Fruit fly (Drosophila melanogaster) whole organism, embryonic: Measurements from ENCODE around the gene cd.
A peak's percentile ranks its signal among the peaks of the same experiment; 100 is the strongest.

Source experiments
- Aef1 ChIP-seq: fragments of 200-800 bp; sonication (Bioruptor generic); IDR thresholded peaks from 3 replicates; pipeline ENCODE4 v1.3.6; 2022; ENCODE audit warnings: missing biosample characterization, missing genetic modification characterization
- BtbVII ChIP-seq: fragments of 200-800 bp; sonication (Bioruptor generic); optimal IDR thresholded peaks from 3 replicates; lab custom pipeline; 2017; ENCODE audit warnings: missing biosample characterization, mild to moderate bottlenecking, missing genetic modification characterization
- CG10431 ChIP-seq: fragments of 200-800 bp; sonication (Bioruptor generic); optimal IDR thresholded peaks from 3 replicates; lab custom pipeline; 2018; ENCODE audit warnings: missing biosample characterization, mild to moderate bottlenecking, missing genetic modification characterization
- CG11093 ChIP-seq: fragments of 200-800 bp; sonication (Bioruptor generic); IDR thresholded peaks from 3 replicates; pipeline ENCODE4 v1.3.6; 2022; ENCODE audit warnings: missing biosample characterization, missing genetic modification characterization
- CG11695 ChIP-seq: fragments of 200-800 bp; sonication (Bioruptor generic); IDR thresholded peaks from 3 replicates; pipeline ENCODE4 v1.3.6; 2022; ENCODE audit warnings: missing biosample characterization, missing genetic modification characterization
- CG12104 ChIP-seq: fragments of 200-800 bp; sonication (Bioruptor generic); optimal IDR thresholded peaks from 3 replicates; lab custom pipeline; 2016; ENCODE audit warnings: missing biosample characterization, missing genetic modification characterization
- CG13424 ChIP-seq: fragments of 200-800 bp; sonication (Bioruptor generic); optimal IDR thresholded peaks from 2 replicates; lab custom pipeline; 2019; ENCODE audit warnings: missing biosample characterization, mild to moderate bottlenecking, missing genetic modification characterization, moderate library complexity
- CG13775 ChIP-seq: fragments of 200-800 bp; sonication (Bioruptor generic); optimal IDR thresholded peaks from 3 replicates; lab custom pipeline; 2017; ENCODE audit warnings: missing biosample characterization, mild to moderate bottlenecking, missing genetic modification characterization
- CG14710 ChIP-seq: fragments of 200-800 bp; sonication (Bioruptor generic); optimal IDR thresholded peaks from 3 replicates; lab custom pipeline; 2019; ENCODE audit warnings: missing biosample characterization, mild to moderate bottlenecking, missing genetic modification characterization, moderate library complexity
- CG14860 ChIP-seq: fragments of 200-800 bp; sonication (Bioruptor generic); IDR thresholded peaks from 3 replicates; pipeline ENCODE4 v1.3.6; 2022; ENCODE audit warnings: missing biosample characterization, missing genetic modification characterization; ENCODE audit not compliant: partially characterized antibody
- CG1602 ChIP-seq: fragments of 200-800 bp; sonication (Bioruptor generic); optimal IDR thresholded peaks from 3 replicates; lab custom pipeline; 2016; ENCODE audit warnings: missing biosample characterization, missing genetic modification characterization
- CG17186 ChIP-seq: fragments of 200-800 bp; sonication (Bioruptor generic); optimal IDR thresholded peaks from 3 replicates; lab custom pipeline; 2017; ENCODE audit warnings: missing biosample characterization, missing genetic modification reagents, missing genetic modification characterization
- CG2129 ChIP-seq: fragments of 200-800 bp; sonication (Bioruptor generic); IDR thresholded peaks from 2 replicates; pipeline ENCODE4 v1.3.6; 2022; ENCODE audit warnings: missing biosample characterization, missing genetic modification characterization; ENCODE audit not compliant: partially characterized antibody
- CG2199 ChIP-seq: fragments of 200-800 bp; sonication (Bioruptor generic); IDR thresholded peaks from 3 replicates; pipeline ENCODE4 v1.3.6; 2022; ENCODE audit warnings: missing biosample characterization, missing genetic modification characterization
- CG31224 ChIP-seq: fragments of 200-800 bp; sonication (Bioruptor generic); IDR thresholded peaks from 2 replicates; pipeline ENCODE4 v1.3.6; 2022; ENCODE audit warnings: missing biosample characterization, missing genetic modification characterization
- CG31365 ChIP-seq: fragments of 200-800 bp; sonication (Bioruptor generic); optimal IDR thresholded peaks from 2 replicates; lab custom pipeline; 2018; ENCODE audit warnings: missing biosample characterization, mild to moderate bottlenecking, missing genetic modification characterization
- CG3163 ChIP-seq: fragments of 200-800 bp; sonication (Bioruptor generic); optimal IDR thresholded peaks from 3 replicates; lab custom pipeline; 2016; ENCODE audit warnings: missing biosample characterization, missing genetic modification characterization
- CG33557 ChIP-seq: fragments of 200-800 bp; sonication (Bioruptor generic); optimal IDR thresholded peaks from 2 replicates; lab custom pipeline; 2019; ENCODE audit warnings: missing biosample characterization, mild to moderate bottlenecking, missing genetic modification characterization, moderate library complexity
- CG4360 ChIP-seq: fragments of 200-800 bp; sonication (Bioruptor generic); IDR thresholded peaks from 2 replicates; pipeline ENCODE4 v1.3.6; 2022; ENCODE audit warnings: missing biosample characterization, missing genetic modification characterization
- CG4617 ChIP-seq: fragments of 200-800 bp; sonication (Bioruptor generic); optimal IDR thresholded peaks from 3 replicates; lab custom pipeline; 2016; ENCODE audit warnings: missing biosample characterization, missing genetic modification characterization, borderline replicate concordance
- CG7928 ChIP-seq: fragments of 200-800 bp; sonication (Bioruptor generic); optimal IDR thresholded peaks from 2 replicates; lab custom pipeline; 2017; ENCODE audit warnings: missing biosample characterization, mild to moderate bottlenecking, missing genetic modification characterization
- CG8388 ChIP-seq: fragments of 200-800 bp; sonication (Bioruptor generic); optimal IDR thresholded peaks from 2 replicates; lab custom pipeline; 2019; ENCODE audit warnings: missing biosample characterization, mild to moderate bottlenecking, missing genetic modification characterization, moderate library complexity
- CoRest ChIP-seq: fragments of 200-800 bp; sonication (Bioruptor generic); optimal IDR thresholded peaks from 3 replicates; lab custom pipeline; 2018; ENCODE audit warnings: missing biosample characterization, mild to moderate bottlenecking, missing genetic modification characterization, moderate library complexity
- Dip2 ChIP-seq: fragments of 200-800 bp; sonication (Bioruptor generic); IDR thresholded peaks from 2 replicates; pipeline ENCODE4 v1.3.6; 2022; ENCODE audit warnings: missing biosample characterization, missing genetic modification characterization
- Dp ChIP-seq: fragments of 200-800 bp; sonication (Bioruptor generic); optimal IDR thresholded peaks from 2 replicates; lab custom pipeline; 2018; ENCODE audit warnings: missing biosample characterization, mild to moderate bottlenecking, missing genetic modification characterization, moderate library complexity
- HLH3B ChIP-seq: fragments of 200-800 bp; sonication (Bioruptor generic); IDR thresholded peaks from 2 replicates; pipeline ENCODE4 v1.3.6; 2022; ENCODE audit warnings: missing biosample characterization, missing genetic modification characterization
- Hey ChIP-seq: fragments of 200-800 bp; sonication (Bioruptor generic); optimal IDR thresholded peaks from 3 replicates; lab custom pipeline; 2018; ENCODE audit warnings: missing biosample characterization, mild to moderate bottlenecking, missing genetic modification characterization
- Med ChIP-seq: fragments of 200-800 bp; sonication (Bioruptor generic); peaks from one replicate; lab custom pipeline; 2016; ENCODE audit warnings: missing biosample characterization, missing genetic modification characterization, mild to moderate bottlenecking, inconsistent platforms, moderate library complexity
- Meics ChIP-seq: fragments of 200-800 bp; sonication (Bioruptor generic); optimal IDR thresholded peaks from 2 replicates; lab custom pipeline; 2017; ENCODE audit warnings: missing biosample characterization, mild to moderate bottlenecking, missing genetic modification characterization
- NC2β ChIP-seq: fragments of 200-800 bp; sonication (Bioruptor generic); optimal IDR thresholded peaks from 2 replicates; lab custom pipeline; 2016; ENCODE audit warnings: missing biosample characterization, missing genetic modification characterization
- PHDP ChIP-seq: fragments of 200-800 bp; sonication (Bioruptor generic); optimal IDR thresholded peaks from 3 replicates; lab custom pipeline; 2018; ENCODE audit warnings: missing biosample characterization, mild to moderate bottlenecking, missing genetic modification characterization, moderate library complexity
- Rfx ChIP-seq: fragments of 200-800 bp; sonication (Bioruptor generic); IDR thresholded peaks from 2 replicates; pipeline ENCODE4 v1.3.6; 2022; ENCODE audit warnings: missing biosample characterization, missing genetic modification characterization
- Six4 ChIP-seq: fragments of 200-800 bp; sonication (Bioruptor generic); optimal IDR thresholded peaks from 2 replicates; lab custom pipeline; 2016; ENCODE audit warnings: missing biosample characterization, missing genetic modification characterization
- Usf ChIP-seq: fragments of 200-800 bp; sonication (Bioruptor generic); optimal IDR thresholded peaks from 2 replicates; lab custom pipeline; 2017; ENCODE audit warnings: missing genotype, missing biosample characterization, missing genetic modification characterization
- crc ChIP-seq: fragments of 200-800 bp; sonication (Bioruptor generic); optimal IDR thresholded peaks from 2 replicates; lab custom pipeline; 2016; ENCODE audit warnings: missing biosample characterization, missing genetic modification characterization
- gcm ChIP-seq: fragments of 200-800 bp; sonication (Bioruptor generic); optimal IDR thresholded peaks from 2 replicates; lab custom pipeline; 2019; ENCODE audit warnings: missing biosample characterization, mild to moderate bottlenecking, missing genetic modification characterization, moderate library complexity
- kay ChIP-seq: fragments of 200-800 bp; sonication (Bioruptor generic); optimal IDR thresholded peaks from 2 replicates; lab custom pipeline; 2016; ENCODE audit warnings: missing biosample characterization, missing genetic modification characterization
- kni ChIP-seq: fragments of 200-800 bp; sonication (Bioruptor generic); optimal IDR thresholded peaks from 3 replicates; lab custom pipeline; 2017; ENCODE audit warnings: mild to moderate bottlenecking, missing biosample characterization, missing genetic modification reagents, missing genetic modification characterization
- lov ChIP-seq, 2 experiments: fragments of 200-800 bp in 1 of 2; fragments of >200 bp in 1 of 2; sonication (Bioruptor generic) in 1 of 2; IDR thresholded peaks in 1 of 2; optimal IDR thresholded peaks in 1 of 2; 2 replicates in 1 of 2; 3 replicates in 1 of 2; pipeline versions ENCODE4 v1.3.6 to Lab custom; 2017 to 2022; ENCODE audit warnings: missing biosample characterization in 1 of 2, missing genetic modification characterization in 1 of 2
- mam ChIP-seq: fragments of 200-800 bp; sonication (Bioruptor generic); optimal IDR thresholded peaks from 3 replicates; lab custom pipeline; 2016; ENCODE audit warnings: missing biosample characterization, missing genetic modification characterization
- pzg ChIP-seq: fragments of 200-800 bp; sonication (Bioruptor generic); optimal IDR thresholded peaks from 3 replicates; lab custom pipeline; 2018; ENCODE audit warnings: missing biosample characterization, mild to moderate bottlenecking, missing genetic modification characterization, moderate library complexity
- scrt ChIP-seq: fragments of 200-800 bp; sonication (Bioruptor generic); optimal IDR thresholded peaks from 2 replicates; lab custom pipeline; 2018; ENCODE audit warnings: missing biosample characterization, mild to moderate bottlenecking, missing genetic modification characterization, moderate library complexity
- sens ChIP-seq: fragments of 200-800 bp; sonication (Bioruptor generic); peaks from one replicate; lab custom pipeline; 2016; ENCODE audit warnings: missing biosample characterization, missing genetic modification characterization
- sim ChIP-seq: fragments of 200-800 bp; sonication (Bioruptor generic); IDR thresholded peaks from 2 replicates; pipeline ENCODE4 v1.3.6; 2022; ENCODE audit warnings: missing biosample characterization, missing genetic modification characterization
- so ChIP-seq: fragments of 200-800 bp; sonication (Bioruptor generic); IDR thresholded peaks from 3 replicates; pipeline ENCODE4 v1.3.6; 2022; ENCODE audit warnings: missing biosample characterization, missing genetic modification characterization
- stwl ChIP-seq: fragments of 200-800 bp; sonication (Bioruptor generic); optimal IDR thresholded peaks from 3 replicates; lab custom pipeline; 2018; ENCODE audit warnings: missing biosample characterization, mild to moderate bottlenecking, missing genetic modification characterization, moderate library complexity
- twi ChIP-seq: fragments of 200-800 bp; optimal IDR thresholded peaks from 2 replicates; lab custom pipeline; 2019; ENCODE audit warnings: missing biosample characterization, mild to moderate bottlenecking, missing genetic modification characterization, moderate library complexity
- vvl ChIP-seq: fragments of 200-800 bp; sonication (Bioruptor generic); IDR thresholded peaks from 2 replicates; pipeline ENCODE4 v1.3.6; 2022; ENCODE audit warnings: missing biosample characterization, missing genetic modification characterization
- wek ChIP-seq: fragments of 200-800 bp; sonication (Bioruptor generic); optimal IDR thresholded peaks from 3 replicates; lab custom pipeline; 2018; ENCODE audit warnings: missing biosample characterization, mild to moderate bottlenecking, missing genetic modification characterization, moderate library complexity

The cd gene

dm6 chr3R:22686336-22686874, 8.4 kb upstream of the cd start, which contains the start of the genes Gclm and CG17625 (continued):
- TF ChIP-seq so (GFP tag; lab: Robert Waterston, UW), result 0 out of 3 replicates have a peak, but pooled peaks have one; percentile 32
- TF ChIP-seq Aef1, result peak; percentile 41
- no peak for TF ChIP-seq lov (optimal IDR thresholded peaks at IDR 0.05; lab: Kevin White, UChicago)
- TF ChIP-seq lov (GFP tag; IDR thresholded peaks at IDR 0.05; lab: Robert Waterston, UW), result no peak
- peak; percentile 34 for TF ChIP-seq CG1602 (GFP tag; lab: Kevin White, UChicago)
- no peak for TF ChIP-seq crc (GFP tag; lab: Kevin White, UChicago)
- no peak for TF ChIP-seq Usf
- peak; percentile 4 for TF ChIP-seq NC2β (GFP tag; lab: Kevin White, UChicago)
- 0 out of 2 replicates have a peak, but pooled peaks have one; percentile 5 for TF ChIP-seq CG4360 (GFP tag; lab: Robert Waterston, UW)
- peak; percentile 66 for TF ChIP-seq Rfx (GFP tag; lab: Robert Waterston, UW)
- TF ChIP-seq CG7928 (GFP tag; lab: Kevin White, UChicago), result peak; percentile 88
- peak; percentile 24 for TF ChIP-seq scrt (GFP tag; lab: Kevin White, UChicago)
- peak; percentile 41 for TF ChIP-seq kay (GFP tag; lab: Kevin White, UChicago)
- TF ChIP-seq CG11695, result no peak
- peak; percentile 73; the same call in 2 of the 3 replicates for TF ChIP-seq CG14860 (GFP tag; lab: Robert Waterston, UW)
- TF ChIP-seq kni (GFP tag; lab: Kevin White, UChicago), result no peak
- peak; percentile 39 for TF ChIP-seq CG31365 (tag; lab: Kevin White, UChicago)
- TF ChIP-seq CG2129 (GFP tag; lab: Robert Waterston, UW), result peak; percentile 49; the same call in 1 of the 2 replicates
- peak; percentile 92 for TF ChIP-seq sens (GFP tag; lab: Kevin White, UChicago)
- TF ChIP-seq CG10431, result no peak
- 0 out of 2 replicates have a peak, but pooled peaks have one; percentile 16 for TF ChIP-seq CG31224
- 0 out of 3 replicates have a peak, but pooled peaks have one; percentile 53 for TF ChIP-seq CG11093
- peak; percentile 58 for TF ChIP-seq CG13424
- peak; percentile 38 for TF ChIP-seq twi (tag; lab: Kevin White, UChicago)
- TF ChIP-seq CG8388, result peak; percentile 38
- TF ChIP-seq vvl (GFP tag; lab: Robert Waterston, UW), result peak; percentile 82
- TF ChIP-seq Dp (GFP tag; lab: Kevin White, UChicago), result peak; percentile 72
- TF ChIP-seq CG13775, result peak; percentile 28
- peak; percentile 57 for TF ChIP-seq gcm
- no peak for TF ChIP-seq CG3163
- peak; percentile 58 for TF ChIP-seq Meics (GFP tag; lab: Kevin White, UChicago)
- no peak for TF ChIP-seq CG4617 (GFP tag; lab: Kevin White, UChicago)
- peak; percentile 50 for TF ChIP-seq CG33557 (GFP tag; lab: Kevin White, UChicago)
- TF ChIP-seq CG2199 (GFP tag; lab: Robert Waterston, UW), result peak; percentile 61; the same call in 1 of the 3 replicates
- peak; percentile 92 for TF ChIP-seq Med
- TF ChIP-seq pzg (GFP tag; lab: Kevin White, UChicago), result peak; percentile 82
- TF ChIP-seq stwl (tag; lab: Kevin White, UChicago), result peak; percentile 93
- TF ChIP-seq HLH3B (GFP tag; lab: Robert Waterston, UW), result peak; percentile 41; the same call in 1 of the 2 replicates
- TF ChIP-seq sim, result no peak
- TF ChIP-seq BtbVII (GFP tag; lab: Kevin White, UChicago), result peak; percentile 39
- peak; percentile 56 for TF ChIP-seq wek (GFP tag; lab: Kevin White, UChicago)
- no peak for TF ChIP-seq Dip2 (GFP tag; lab: Robert Waterston, UW)
- peak; percentile 50 for TF ChIP-seq PHDP (tag; lab: Kevin White, UChicago)
- no peak for TF ChIP-seq CG12104
- TF ChIP-seq CG17186, result peak; percentile 34
- TF ChIP-seq Six4 (GFP tag; lab: Kevin White, UChicago), result no peak
- peak; percentile 70 for TF ChIP-seq CoRest
- TF ChIP-seq mam (GFP tag; lab: Kevin White, UChicago), result peak; percentile 46
- peak; percentile 84 for TF ChIP-seq CG14710
- TF ChIP-seq Hey (tag; lab: Kevin White, UChicago), result peak; percentile 41
